Worm (Caenorhabditis elegans): ENCODE results near the gene srh-268.

DNA sequence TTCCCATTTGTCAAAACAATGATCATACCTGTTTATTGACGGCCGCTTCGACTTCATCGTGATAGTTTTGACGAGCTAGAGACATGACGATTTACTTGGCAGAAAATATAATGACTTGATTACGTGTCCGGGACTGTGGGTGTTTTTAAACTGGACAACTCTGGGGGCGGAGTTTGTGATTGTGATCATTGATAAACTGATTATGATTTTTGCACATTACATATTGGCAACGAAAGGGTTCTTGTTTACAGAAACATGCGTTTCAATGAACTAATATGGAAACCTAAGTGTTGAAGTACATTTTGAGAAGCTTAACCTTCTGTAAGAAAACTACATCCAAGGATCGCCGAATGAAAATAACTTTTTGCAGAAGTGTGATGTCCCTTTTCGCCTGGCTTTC, 8.4 kb downstream of the srh-268 start, which contains the start of gene ftn-1:
- no peak for TF ChIP-seq ama-1 (optimal IDR thresholded peaks at IDR 0.05)
- no peak for TF ChIP-seq aly-1 (tag; optimal IDR thresholded peaks at IDR 0.05)
- TF ChIP-seq ceh-36 (tag; optimal IDR thresholded peaks at IDR 0.05): no peak
- TF ChIP-seq B0310.2 (tag; optimal IDR thresholded peaks at IDR 0.05): no peak
- TF ChIP-seq F13C5.2 (tag; optimal IDR thresholded peaks at IDR 0.05): no peak
- TF ChIP-seq sea-1 (GFP tag; conservative IDR thresholded peaks at IDR 0.05): no peak
- no peak for TF ChIP-seq flt-1 (GFP tag; IDR thresholded peaks at IDR 0.05)
- no peak for TF ChIP-seq ets-7 (tag; optimal IDR thresholded peaks at IDR 0.05)
- TF ChIP-seq scrt-1 (GFP tag; IDR thresholded peaks at IDR 0.05): no peak
- no peak for TF ChIP-seq tbx-37 (GFP tag; conservative IDR thresholded peaks at IDR 0.05)
- TF ChIP-seq hmg-4 (GFP tag; optimal IDR thresholded peaks at IDR 0.05): no peak

Data from whole organism, early embryonic.